Fruit fly (Drosophila melanogaster): ENCODE measurements around the gene CG8892.

DNA sequence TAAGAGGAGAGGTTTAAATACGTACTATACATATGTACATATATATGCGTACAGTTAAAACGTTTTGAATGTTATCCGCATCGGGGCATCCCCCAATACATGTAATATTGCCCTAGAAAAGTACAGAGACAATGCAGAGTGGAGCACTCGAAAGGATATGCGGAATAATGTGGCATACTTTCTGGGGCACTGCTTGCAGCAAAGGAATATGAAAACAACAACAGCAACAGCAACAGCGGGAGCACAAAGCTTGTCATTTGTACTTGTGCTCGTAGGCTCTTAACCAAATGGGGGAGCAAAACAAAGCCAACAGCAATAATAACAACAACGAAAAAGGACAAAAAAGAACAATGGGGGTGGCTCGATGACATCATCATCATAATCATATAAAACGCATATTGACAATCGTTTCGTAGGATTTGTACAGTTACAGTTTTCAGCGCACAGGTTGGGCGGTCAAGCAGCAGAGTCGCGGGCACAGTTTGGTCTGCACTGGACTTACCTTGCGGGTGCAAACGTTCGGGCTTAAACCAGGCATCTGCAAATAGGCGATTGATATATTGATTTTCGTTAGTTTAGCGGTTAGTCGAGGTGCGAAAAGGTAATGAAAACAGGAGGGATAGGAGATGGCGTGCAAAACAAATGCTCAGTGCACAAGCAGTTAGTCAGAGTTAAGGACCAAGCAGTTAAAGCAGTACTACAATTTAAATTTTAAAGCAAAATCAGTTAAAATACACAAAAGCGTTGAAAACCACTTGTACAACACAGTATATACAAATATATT is 22.5 kb upstream of the CG8892 start:
- TF ChIP-seq kay (GFP tag; ENCODE audit: borderline replicate concordance) (no peak), CG1620 (GFP tag; optimal IDR thresholded peaks at IDR 0.05) (no peak), pad (GFP tag; optimal IDR thresholded peaks at IDR 0.05) (no peak), CG5204 (GFP tag; optimal IDR thresholded peaks at IDR 0.05) (no peak), cic (GFP tag; optimal IDR thresholded peaks at IDR 0.05) (no peak), cnc (optimal IDR thresholded peaks at IDR 0.05) (no peak), bab1 (GFP tag; optimal IDR thresholded peaks at IDR 0.05) (no peak)

Measured in whole organism, adult.